Worm (Caenorhabditis elegans) whole organism, L4 larva: ENCODE measurements around the gene C28C12.12.

Experiments used
- lin-29 ChIP-seq: fragments of 200-800 bp; sonication (Bioruptor generic); IDR thresholded peaks from 2 replicates; pipeline ENCODE4 v1.3.6; 2022; ENCODE audit warnings: missing genetic modification reagents, missing genetic modification characterization, missing compliant biosample characterization
- mxl-2 ChIP-seq: fragments of 200-800 bp; sonication (Bioruptor generic); conservative IDR thresholded peaks from 2 replicates; pipeline ENCODE4 v1.3.6; 2022; ENCODE audit warnings: missing genetic modification reagents, missing genetic modification characterization, missing compliant biosample characterization

DNA sequence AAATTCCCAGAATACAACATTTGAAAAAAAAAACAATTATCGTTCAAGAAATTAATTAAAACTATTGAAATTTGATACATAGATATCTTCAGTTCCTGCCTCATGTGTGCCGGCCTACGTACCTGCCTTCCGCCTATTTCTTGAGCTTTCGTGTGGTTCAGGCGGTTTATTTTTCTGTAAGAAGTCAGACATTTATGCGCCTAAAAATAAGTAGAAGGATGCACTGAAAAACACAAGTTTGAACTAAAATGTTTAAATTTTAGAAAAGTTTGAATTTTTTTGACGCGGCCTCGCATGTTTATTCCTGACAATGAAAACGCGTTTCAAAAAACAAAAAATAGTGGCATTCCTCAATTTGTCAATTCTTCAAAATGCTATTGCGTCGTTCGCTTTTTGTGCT, 22.4 kb downstream of the C28C12.12 start, which contains the start of gene C28C12.11:
- no peak for TF ChIP-seq mxl-2 (GFP tag; lab: Robert Waterston, UW)
- TF ChIP-seq lin-29 (GFP tag; lab: Robert Waterston, UW): no peak
